Worm (Caenorhabditis elegans): ENCODE measurements around the gene W01H2.2.

ce11 chrX:4219487-4219886, 1.2 kb upstream of the W01H2.2 start:
- no peak for TF ChIP-seq sea-1 (GFP tag; conservative IDR thresholded peaks at IDR 0.05)
- TF ChIP-seq hmbx-1 (tag; optimal IDR thresholded peaks at IDR 0.05): no peak

Measured in whole organism, early embryonic.